Fruit fly (Drosophila melanogaster) whole organism, embryonic: ENCODE measurements around the gene CG9184.

Experiments used
- Bdp1 ChIP-seq: fragments of 200-800 bp; sonication (Bioruptor generic); optimal IDR thresholded peaks from 3 replicates; lab custom pipeline; 2016; ENCODE audit warnings: missing biosample characterization, missing genetic modification characterization
- CG10147 ChIP-seq: fragments of 200-800 bp; sonication (Bioruptor generic); optimal IDR thresholded peaks from 2 replicates; lab custom pipeline; 2019; ENCODE audit warnings: missing biosample characterization, mild to moderate bottlenecking, missing genetic modification characterization, moderate library complexity
- CG11085 ChIP-seq: fragments of 200-800 bp; sonication (Bioruptor generic); IDR thresholded peaks from 2 replicates; pipeline ENCODE4 v1.3.6; 2022; ENCODE audit warnings: missing biosample characterization, missing genetic modification characterization
- CG11398 ChIP-seq: fragments of 200-800 bp; sonication (Bioruptor generic); optimal IDR thresholded peaks from 2 replicates; lab custom pipeline; 2016; ENCODE audit warnings: missing biosample characterization, missing genetic modification characterization
- CG11504 ChIP-seq: fragments of 200-800 bp; sonication (Bioruptor generic); optimal IDR thresholded peaks from 3 replicates; lab custom pipeline; 2019; ENCODE audit warnings: missing biosample characterization, mild to moderate bottlenecking, missing genetic modification characterization, moderate library complexity
- CG13296 ChIP-seq: fragments of 200-800 bp; sonication (Bioruptor generic); optimal IDR thresholded peaks from 3 replicates; lab custom pipeline; 2018; ENCODE audit warnings: missing biosample characterization, mild to moderate bottlenecking, missing genetic modification characterization
- CG14965 ChIP-seq: fragments of 200-800 bp; sonication (Bioruptor generic); optimal IDR thresholded peaks from 2 replicates; lab custom pipeline; 2016; ENCODE audit warnings: missing biosample characterization, missing genetic modification characterization, borderline replicate concordance
- CG16815 ChIP-seq: fragments of 200-800 bp; sonication (Bioruptor generic); optimal IDR thresholded peaks from 3 replicates; lab custom pipeline; 2017; ENCODE audit warnings: missing biosample characterization, mild to moderate bottlenecking, missing genetic modification characterization
- CG17328 ChIP-seq: fragments of 200-800 bp; sonication (Bioruptor generic); IDR thresholded peaks from 2 replicates; pipeline ENCODE4 v1.3.6; 2022; ENCODE audit warnings: missing biosample characterization, missing genetic modification characterization
- CG17802 ChIP-seq: fragments of 200-800 bp; sonication (Bioruptor generic); optimal IDR thresholded peaks from 2 replicates; lab custom pipeline; 2018; ENCODE audit warnings: missing biosample characterization, mild to moderate bottlenecking, missing genetic modification characterization, moderate library complexity
- CG18262 ChIP-seq: fragments of 200-800 bp; optimal IDR thresholded peaks from 3 replicates; lab custom pipeline; 2019; ENCODE audit warnings: missing biosample characterization, mild to moderate bottlenecking, missing genetic modification characterization, moderate library complexity
- CG30020 ChIP-seq: fragments of 200-800 bp; optimal IDR thresholded peaks from 2 replicates; lab custom pipeline; 2019; ENCODE audit warnings: missing biosample characterization, mild to moderate bottlenecking, missing genetic modification characterization, moderate library complexity
- CG30403 ChIP-seq: fragments of 200-800 bp; sonication (Bioruptor generic); optimal IDR thresholded peaks from 3 replicates; lab custom pipeline; 2016; ENCODE audit warnings: missing biosample characterization, missing genetic modification characterization
- CG34422 ChIP-seq: fragments of 200-800 bp; sonication (Bioruptor generic); IDR thresholded peaks from 3 replicates; pipeline ENCODE4 v1.3.6; 2022; ENCODE audit warnings: missing biosample characterization, missing genetic modification characterization
- CG3847 ChIP-seq: fragments of 200-800 bp; sonication (Bioruptor generic); IDR thresholded peaks from 2 replicates; pipeline ENCODE4 v1.3.6; 2022; ENCODE audit warnings: missing biosample characterization, missing genetic modification characterization
- CG7372 ChIP-seq: fragments of 200-800 bp; sonication (Bioruptor generic); IDR thresholded peaks from 2 replicates; pipeline ENCODE4 v1.3.6; 2022; ENCODE audit warnings: missing biosample characterization, missing genetic modification characterization
- CG7786 ChIP-seq: fragments of 200-800 bp; sonication (Bioruptor generic); optimal IDR thresholded peaks from 2 replicates; lab custom pipeline; 2016; ENCODE audit warnings: missing biosample characterization, missing genetic modification characterization
- CG7839 ChIP-seq: fragments of 200-800 bp; sonication (Bioruptor generic); optimal IDR thresholded peaks from 3 replicates; lab custom pipeline; 2018; ENCODE audit warnings: missing biosample characterization, mild to moderate bottlenecking, missing genetic modification characterization, moderate library complexity
- D19A ChIP-seq: fragments of 200-800 bp; optimal IDR thresholded peaks from 3 replicates; lab custom pipeline; 2019; ENCODE audit warnings: missing biosample characterization, mild to moderate bottlenecking, missing genetic modification characterization, moderate library complexity
- Dref ChIP-seq: fragments of 200-800 bp; sonication (Bioruptor generic); IDR thresholded peaks from 2 replicates; pipeline ENCODE4 v1.3.6; 2022; ENCODE audit warnings: missing biosample characterization, missing genetic modification characterization
- Fer3 ChIP-seq: fragments of 200-800 bp; sonication (Bioruptor generic); optimal IDR thresholded peaks from 2 replicates; lab custom pipeline; 2018; ENCODE audit warnings: missing biosample characterization, mild to moderate bottlenecking, missing genetic modification characterization, moderate library complexity
- Gug ChIP-seq: fragments of 200-800 bp; sonication (Bioruptor generic); IDR thresholded peaks from 4 replicates; pipeline ENCODE4 v1.3.6; 2022; ENCODE audit warnings: missing biosample characterization, missing genetic modification characterization
- H2.0 ChIP-seq: fragments of 200-800 bp; sonication (Bioruptor generic); IDR thresholded peaks from 2 replicates; pipeline ENCODE4 v1.3.6; 2022; ENCODE audit warnings: missing biosample characterization, missing genetic modification characterization
- HLH54F ChIP-seq: fragments of 200-800 bp; sonication (Bioruptor generic); optimal IDR thresholded peaks from 3 replicates; lab custom pipeline; 2016; ENCODE audit warnings: missing biosample characterization, missing genetic modification characterization
- Lim3 ChIP-seq: fragments of 200-800 bp; sonication (Bioruptor generic); IDR thresholded peaks from 2 replicates; pipeline ENCODE4 v1.3.6; 2022; ENCODE audit warnings: missing biosample characterization, missing genetic modification characterization
- Max ChIP-seq: fragments of 200-800 bp; sonication (Bioruptor generic); optimal IDR thresholded peaks from 2 replicates; lab custom pipeline; 2016; ENCODE audit warnings: missing biosample characterization, mild to moderate bottlenecking, missing genetic modification characterization
- Mrtf ChIP-seq: fragments of 200-800 bp; sonication (Bioruptor generic); IDR thresholded peaks from 3 replicates; pipeline ENCODE4 v1.3.6; 2022; ENCODE audit warnings: missing biosample characterization, missing genetic modification characterization
- NFAT ChIP-seq: fragments of 200-800 bp; sonication (Bioruptor generic); IDR thresholded peaks from 2 replicates; pipeline ENCODE4 v1.3.6; 2022; ENCODE audit warnings: missing biosample characterization, missing genetic modification characterization
- NfI ChIP-seq: fragments of 200-800 bp; sonication (Bioruptor generic); optimal IDR thresholded peaks from 3 replicates; lab custom pipeline; 2018; ENCODE audit warnings: missing biosample characterization, mild to moderate bottlenecking, missing genetic modification characterization, moderate library complexity
- ash1 ChIP-seq: fragments of 200-800 bp; sonication (Bioruptor generic); optimal IDR thresholded peaks from 2 replicates; lab custom pipeline; 2018; ENCODE audit warnings: missing biosample characterization, mild to moderate bottlenecking, missing genetic modification characterization
- az2 ChIP-seq: fragments of 200-800 bp; sonication (Bioruptor generic); optimal IDR thresholded peaks from 3 replicates; lab custom pipeline; 2016; ENCODE audit warnings: missing biosample characterization, missing genetic modification characterization
- bbx ChIP-seq: fragments of 200-800 bp; sonication (Bioruptor generic); IDR thresholded peaks from 2 replicates; pipeline ENCODE4 v1.3.6; 2022; ENCODE audit warnings: missing biosample characterization, missing genetic modification characterization; ENCODE audit not compliant: partially characterized antibody
- chm ChIP-seq: fragments of 200-800 bp; sonication (Bioruptor generic); IDR thresholded peaks from 2 replicates; pipeline ENCODE4 v1.3.6; 2022; ENCODE audit warnings: missing biosample characterization, missing genetic modification characterization
- corto ChIP-seq: fragments of 200-800 bp; sonication (Bioruptor generic); optimal IDR thresholded peaks from 2 replicates; lab custom pipeline; 2016; ENCODE audit warnings: missing biosample characterization, mild to moderate bottlenecking, missing genetic modification characterization, moderate library complexity
- danr ChIP-seq: fragments of 200-800 bp; sonication (Bioruptor generic); IDR thresholded peaks from 2 replicates; pipeline ENCODE4 v1.3.6; 2022; ENCODE audit warnings: missing biosample characterization, missing genetic modification characterization
- gce ChIP-seq: fragments of 200-800 bp; sonication (Bioruptor generic); IDR thresholded peaks from 3 replicates; pipeline ENCODE4 v1.3.6; 2022; ENCODE audit warnings: missing biosample characterization, missing genetic modification characterization
- gcm2 ChIP-seq: fragments of 200-800 bp; sonication (Bioruptor generic); optimal IDR thresholded peaks from 2 replicates; lab custom pipeline; 2016; ENCODE audit warnings: missing biosample characterization, missing genetic modification characterization
- hb ChIP-seq: fragments of 200-800 bp; sonication (Bioruptor generic); IDR thresholded peaks from 3 replicates; pipeline ENCODE4 v1.3.6; 2022; ENCODE audit warnings: missing biosample characterization, missing genetic modification characterization; ENCODE audit not compliant: partially characterized antibody
- hbn ChIP-seq: fragments of 200-800 bp; sonication (Bioruptor generic); IDR thresholded peaks from 2 replicates; pipeline ENCODE4 v1.3.6; 2022; ENCODE audit warnings: missing biosample characterization, missing genetic modification characterization; ENCODE audit not compliant: partially characterized antibody
- her ChIP-seq: fragments of 200-800 bp; sonication (Bioruptor generic); optimal IDR thresholded peaks from 2 replicates; lab custom pipeline; 2016; ENCODE audit warnings: missing biosample characterization, missing genetic modification characterization
- jumu ChIP-seq: fragments of 200-800 bp; sonication (Bioruptor generic); optimal IDR thresholded peaks from 3 replicates; lab custom pipeline; 2016; ENCODE audit warnings: missing biosample characterization, missing genetic modification characterization
- oc ChIP-seq: fragments of 200-800 bp; sonication (Bioruptor generic); optimal IDR thresholded peaks from 2 replicates; lab custom pipeline; 2018; ENCODE audit warnings: missing biosample characterization, mild to moderate bottlenecking, missing genetic modification characterization, moderate library complexity
- p53 ChIP-seq: fragments of 200-800 bp; sonication (Bioruptor generic); optimal IDR thresholded peaks from 2 replicates; lab custom pipeline; 2016; ENCODE audit warnings: missing biosample characterization, missing genetic modification characterization
- pan ChIP-seq, 4 experiments: fragments of >200 bp in 3 of 4; fragments of 200-800 bp in 1 of 4; sonication (Bioruptor generic) in 1 of 4; optimal IDR thresholded peaks in 3 of 4; IDR thresholded peaks in 1 of 4; 2 replicates each; pipeline versions ENCODE4 v1.3.6 to Lab custom; 2017 to 2022; ENCODE audit warnings: missing biosample characterization in 2 of 4, missing genetic modification characterization in 2 of 4, mixed read lengths in 1 of 4
- phol ChIP-seq: fragments of 200-800 bp; sonication (Bioruptor generic); optimal IDR thresholded peaks from 3 replicates; lab custom pipeline; 2018; ENCODE audit warnings: missing biosample characterization, mild to moderate bottlenecking, missing genetic modification characterization, moderate library complexity
- pzg ChIP-seq: fragments of 200-800 bp; sonication (Bioruptor generic); optimal IDR thresholded peaks from 3 replicates; lab custom pipeline; 2018; ENCODE audit warnings: missing biosample characterization, mild to moderate bottlenecking, missing genetic modification characterization, moderate library complexity
- ranshi ChIP-seq: fragments of 200-800 bp; sonication (Bioruptor generic); IDR thresholded peaks from 2 replicates; pipeline ENCODE4 v1.3.6; 2022; ENCODE audit warnings: missing biosample characterization, missing genetic modification characterization
- stc ChIP-seq: fragments of 200-800 bp; sonication (Bioruptor generic); IDR thresholded peaks from 2 replicates; pipeline ENCODE4 v1.3.6; 2022; ENCODE audit warnings: missing biosample characterization, missing genetic modification characterization
- tgo ChIP-seq: fragments of 200-800 bp; sonication (Bioruptor generic); IDR thresholded peaks from 3 replicates; pipeline ENCODE4 v1.3.6; 2022; ENCODE audit warnings: missing biosample characterization, missing genetic modification characterization
- vnd ChIP-seq: fragments of 200-800 bp; sonication (Bioruptor generic); IDR thresholded peaks from 3 replicates; pipeline ENCODE4 v1.3.6; 2022; ENCODE audit warnings: missing biosample characterization, missing genetic modification characterization; ENCODE audit not compliant: partially characterized antibody

The CG9184 gene

DNA sequence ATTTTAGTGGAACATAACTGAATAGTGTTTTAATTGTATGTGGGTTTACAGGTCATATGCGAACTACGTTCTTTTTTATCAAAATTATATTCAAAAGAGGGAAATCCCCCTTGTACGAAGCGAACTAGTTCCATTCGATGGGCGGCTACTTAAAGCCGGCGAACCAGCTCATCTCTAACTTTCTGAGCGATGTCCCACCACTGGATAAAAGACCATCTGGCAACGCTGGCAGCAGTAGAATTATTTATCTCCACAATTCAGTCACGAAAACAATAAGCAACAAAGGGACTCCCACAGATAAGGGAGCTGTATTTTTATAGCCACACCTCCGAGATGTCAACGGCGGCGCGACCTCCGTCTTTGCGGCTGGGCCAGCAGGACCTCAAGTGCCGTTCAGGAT is 26.9 kb downstream of the CG9184 start, which contains the start of gene Rabex-5 (continued):
- peak; percentile 6 for TF ChIP-seq CG10147 (GFP tag; lab: Kevin White, UChicago)
- no peak for TF ChIP-seq CG11085 (GFP tag; lab: Robert Waterston, UW)
- TF ChIP-seq CG30403, result peak; percentile 41
- no peak for TF ChIP-seq CG11504 (tag; lab: Kevin White, UChicago)
- peak; percentile 35 for TF ChIP-seq az2 (GFP tag; lab: Kevin White, UChicago)
- peak; percentile 19 for TF ChIP-seq CG18262 (tag; lab: Kevin White, UChicago)
- no peak for TF ChIP-seq D19A (tag; lab: Kevin White, UChicago)
- TF ChIP-seq Fer3 (tag; lab: Kevin White, UChicago), result no peak
- no peak for TF ChIP-seq CG16815 (GFP tag; lab: Kevin White, UChicago)
- peak; percentile 88 for TF ChIP-seq pzg (GFP tag; lab: Kevin White, UChicago)
- TF ChIP-seq NfI, result peak; percentile 29
- TF ChIP-seq CG3847, result peak; percentile 65
- TF ChIP-seq stc, result no peak
- TF ChIP-seq vnd, result peak; percentile 73
- no peak; the same call in 2 of the 3 replicates for TF ChIP-seq tgo (GFP tag; lab: Robert Waterston, UW)
- peak; percentile 78 for TF ChIP-seq hbn (GFP tag; lab: Robert Waterston, UW)
- TF ChIP-seq CG11398 (GFP tag; lab: Kevin White, UChicago), result no peak
- peak; percentile 89 for TF ChIP-seq bbx
- peak; percentile 52; the same call in 2 of the 4 replicates for TF ChIP-seq Gug (GFP tag; lab: Robert Waterston, UW)
- TF ChIP-seq hb (GFP tag; lab: Robert Waterston, UW), result peak; percentile 71; the same call in 2 of the 3 replicates
- no peak; the same call in 2 of the 3 replicates for TF ChIP-seq CG34422 (GFP tag; lab: Robert Waterston, UW)
- no peak for TF ChIP-seq ranshi (GFP tag; lab: Robert Waterston, UW)
- no peak for TF ChIP-seq Mrtf (GFP tag; lab: Robert Waterston, UW)
- TF ChIP-seq chm, result no peak; the same call in 1 of the 2 replicates
- TF ChIP-seq Max (GFP tag; lab: Kevin White, UChicago), result peak; percentile 49
- TF ChIP-seq oc (tag; lab: Kevin White, UChicago), result no peak
- 0 out of 2 replicates have a peak, but pooled peaks have one; percentile 13 for TF ChIP-seq CG7372
- TF ChIP-seq gcm2 (GFP tag; lab: Kevin White, UChicago), result no peak
- no peak; the same call in 1 of the 2 replicates for TF ChIP-seq H2.0 (GFP tag; lab: Robert Waterston, UW)
- no peak for TF ChIP-seq CG14965 (GFP tag; lab: Kevin White, UChicago)
- no peak for TF ChIP-seq gce
- TF ChIP-seq jumu, result no peak
- no peak for TF ChIP-seq Lim3
- TF ChIP-seq CG13296 (GFP tag; lab: Kevin White, UChicago), result no peak
- peak; percentile 68 for TF ChIP-seq p53
- peak; percentile 65 for TF ChIP-seq her
- TF ChIP-seq CG17802, result no peak
- peak; percentile 36 for TF ChIP-seq CG7786 (GFP tag; lab: Kevin White, UChicago)
- peak; percentile 51 for TF ChIP-seq Dref (GFP tag; lab: Robert Waterston, UW)
- TF ChIP-seq HLH54F, result peak; percentile 16
- no peak for TF ChIP-seq danr
- TF ChIP-seq Bdp1 (GFP tag; lab: Kevin White, UChicago), result no peak
- TF ChIP-seq CG17328 (GFP tag; lab: Robert Waterston, UW), result no peak
- TF ChIP-seq ash1 (GFP tag; lab: Kevin White, UChicago), result no peak
- no peak for TF ChIP-seq CG7839 (tag; lab: Kevin White, UChicago)
- TF ChIP-seq corto, result no peak
- TF ChIP-seq phol, result peak; percentile 32
- no peak for TF ChIP-seq CG30020 (tag; lab: Kevin White, UChicago)
- TF ChIP-seq NFAT, result peak; percentile 44; the same call in 1 of the 2 replicates
- TF ChIP-seq pan (optimal IDR thresholded peaks at IDR 0.05; lab: Kevin White, UChicago), result no peak
- TF ChIP-seq pan (GFP tag; optimal IDR thresholded peaks at IDR 0.05 in 1 of 2, IDR thresholded peaks at IDR 0.05 in 1 of 2), result peak in 1 of 2 experiments; percentile 37
